Worm (Caenorhabditis elegans) whole organism, L2 larva: Measurements from ENCODE around the gene F54B11.4.

ENCODE experiments used
- C34F6.9 ChIP-seq: fragments of 150-350 bp; optimal IDR thresholded peaks from 2 replicates; lab custom pipeline; 2014; ENCODE audit warnings: missing biosample characterization, missing genetic modification characterization
- F13H6.1 ChIP-seq: sonication (generic microtip); optimal IDR thresholded peaks from 2 replicates; lab custom pipeline; 2016; ENCODE audit warnings: missing genetic modification characterization, missing compliant biosample characterization
- R02D3.7 ChIP-seq: fragments of 150-350 bp; optimal IDR thresholded peaks from 2 replicates; lab custom pipeline; 2014; ENCODE audit warnings: missing biosample characterization, missing genetic modification characterization
- ZK546.5 ChIP-seq: sonication (generic microtip); optimal IDR thresholded peaks from 2 replicates; lab custom pipeline; 2017; ENCODE audit warnings: missing biosample characterization, missing genetic modification characterization
- aly-2 ChIP-seq: fragments of 150-350 bp; optimal IDR thresholded peaks from 2 replicates; lab custom pipeline; 2014; ENCODE audit warnings: missing biosample characterization, missing genetic modification characterization
- crh-2 ChIP-seq: sonication (generic microtip); optimal IDR thresholded peaks from 2 replicates; lab custom pipeline; 2017; ENCODE audit warnings: missing biosample characterization, missing genetic modification characterization
- dmd-4 ChIP-seq: sonication (generic microtip); optimal IDR thresholded peaks from 2 replicates; lab custom pipeline; 2017; ENCODE audit warnings: missing biosample characterization, missing genetic modification characterization
- egl-27 ChIP-seq: sonication (generic microtip); optimal IDR thresholded peaks from 3 replicates; lab custom pipeline; 2017; ENCODE audit warnings: missing biosample characterization, missing genetic modification reagents, missing genetic modification characterization
- fos-1 ChIP-seq: fragments of 150-350 bp; optimal IDR thresholded peaks from 2 replicates; lab custom pipeline; 2014; ENCODE audit warnings: missing biosample characterization, missing genetic modification characterization
- gmeb-1 ChIP-seq: fragments of 150-350 bp; optimal IDR thresholded peaks from 2 replicates; lab custom pipeline; 2014; ENCODE audit warnings: missing biosample characterization, missing genetic modification characterization
- lin-11 ChIP-seq: fragments of 150-350 bp; sonication (generic microtip); optimal IDR thresholded peaks from 2 replicates; lab custom pipeline; 2014; ENCODE audit warnings: missing biosample characterization, missing genetic modification characterization, inconsistent platforms, mixed read lengths
- lsy-2 ChIP-seq, 2 experiments: fragments of 150-350 bp in 1 of 2; sonication (generic microtip) in 1 of 2; optimal IDR thresholded peaks; 2 replicates each; lab custom pipeline; 2014 to 2017; ENCODE audit warnings: missing biosample characterization in 2 of 2, missing genetic modification characterization in 2 of 2
- mab-5 ChIP-seq: fragments of 150-350 bp; optimal IDR thresholded peaks from 2 replicates; lab custom pipeline; 2014; ENCODE audit warnings: missing biosample characterization, missing genetic modification characterization
- mbf-1 ChIP-seq: sonication (generic microtip); optimal IDR thresholded peaks from 2 replicates; lab custom pipeline; 2017; ENCODE audit warnings: missing biosample characterization, missing genetic modification characterization
- mdl-1 ChIP-seq, 2 experiments: fragments of 150-350 bp in 1 of 2; sonication (generic microtip) in 1 of 2; optimal IDR thresholded peaks; 2 replicates each; lab custom pipeline; 2017; ENCODE audit warnings: missing biosample characterization in 2 of 2, missing genetic modification characterization in 2 of 2
- nhr-10 ChIP-seq: sonication (generic microtip); optimal IDR thresholded peaks from 2 replicates; lab custom pipeline; 2017; ENCODE audit warnings: missing biosample characterization, missing genetic modification characterization
- nhr-11 ChIP-seq: fragments of 150-350 bp; optimal IDR thresholded peaks from 2 replicates; lab custom pipeline; 2014; ENCODE audit warnings: missing biosample characterization, missing genetic modification characterization
- nhr-12 ChIP-seq: fragments of 150-350 bp; optimal IDR thresholded peaks from 2 replicates; lab custom pipeline; 2014; ENCODE audit warnings: missing biosample characterization, missing genetic modification characterization
- nhr-129 ChIP-seq: fragments of 150-350 bp; optimal IDR thresholded peaks from 2 replicates; lab custom pipeline; 2014; ENCODE audit warnings: missing biosample characterization, missing genetic modification characterization
- nhr-23 ChIP-seq: fragments of 150-350 bp; optimal IDR thresholded peaks from 2 replicates; lab custom pipeline; 2014; ENCODE audit warnings: missing biosample characterization, missing genetic modification reagents, missing genetic modification characterization
- nhr-237 ChIP-seq: fragments of 150-350 bp; optimal IDR thresholded peaks from 2 replicates; lab custom pipeline; 2014; ENCODE audit warnings: missing biosample characterization, missing genetic modification characterization
- nhr-25 ChIP-seq: fragments of 150-350 bp; sonication (generic microtip); optimal IDR thresholded peaks from 3 replicates; lab custom pipeline; 2014; ENCODE audit warnings: missing biosample characterization, missing genetic modification characterization
- nhr-6 ChIP-seq: fragments of 150-350 bp; optimal IDR thresholded peaks from 2 replicates; lab custom pipeline; 2014; ENCODE audit warnings: missing biosample characterization, missing genetic modification characterization
- nhr-77 ChIP-seq: fragments of 150-350 bp; optimal IDR thresholded peaks from 2 replicates; lab custom pipeline; 2014; ENCODE audit warnings: missing biosample characterization, missing genetic modification characterization
- sem-4 ChIP-seq: fragments of 150-350 bp; optimal IDR thresholded peaks from 2 replicates; lab custom pipeline; 2014; ENCODE audit warnings: missing biosample characterization, missing genetic modification reagents, missing genetic modification characterization
- sma-3 ChIP-seq: sonication (generic microtip); optimal IDR thresholded peaks from 2 replicates; lab custom pipeline; 2016; ENCODE audit warnings: missing genetic modification reagents, missing genetic modification characterization, missing compliant biosample characterization
- snpc-4 ChIP-seq: fragments of 150-350 bp; optimal IDR thresholded peaks from 2 replicates; lab custom pipeline; 2014; ENCODE audit warnings: missing biosample characterization, missing genetic modification characterization
- unc-55 ChIP-seq: fragments of 150-350 bp; sonication (generic microtip); optimal IDR thresholded peaks from 3 replicates; lab custom pipeline; 2014; ENCODE audit warnings: missing biosample characterization, missing genetic modification reagents, missing genetic modification characterization
- unc-62 ChIP-seq: fragments of 150-350 bp; optimal IDR thresholded peaks from 2 replicates; lab custom pipeline; 2014; ENCODE audit warnings: missing biosample characterization, missing genetic modification reagents, missing genetic modification characterization
- zag-1 ChIP-seq: fragments of 150-350 bp; optimal IDR thresholded peaks from 2 replicates; lab custom pipeline; 2014; ENCODE audit warnings: missing biosample characterization, missing genetic modification characterization
- ztf-1 ChIP-seq: fragments of 200-800 bp; sonication (Bioruptor generic); conservative IDR thresholded peaks from 2 replicates; pipeline ENCODE4 v1.3.6; 2022; ENCODE audit warnings: missing genetic modification characterization, missing compliant biosample characterization
- ztf-11 ChIP-seq: sonication (generic microtip); optimal IDR thresholded peaks from 2 replicates; lab custom pipeline; 2017; ENCODE audit warnings: missing biosample characterization, missing genetic modification characterization
- ztf-4 ChIP-seq: fragments of 150-350 bp; optimal IDR thresholded peaks from 2 replicates; lab custom pipeline; 2014; ENCODE audit warnings: missing biosample characterization, missing genetic modification characterization

Gene F54B11.4

ce11 chrX:13600136-13600535 is 7.7 kb downstream of the F54B11.4 start, which contains the start of gene F54B11.7:
Gene F54B11.7, plus strand, starts transcription at chrX:13600436.
- TF ChIP-seq lsy-2 (tag; optimal IDR thresholded peaks at IDR 0.05; lab: Kevin White, UChicago) = no peak
- no peak for TF ChIP-seq nhr-6 (tag; lab: Kevin White, UChicago)
- no peak for TF ChIP-seq unc-55 (GFP tag; lab: Kevin White, UChicago)
- no peak for TF ChIP-seq gmeb-1 (tag; lab: Kevin White, UChicago)
- TF ChIP-seq unc-62 (GFP tag; lab: Kevin White, UChicago) = no peak
- TF ChIP-seq snpc-4 = no peak
- TF ChIP-seq, all 48 proteins: peak for 0

ce11 chrX:13603826-13604225 is 11.4 kb downstream of the F54B11.4 start, which contains the start of gene F54B11.8:
Gene F54B11.8, minus strand, starts transcription at chrX:13603926.
- no peak for TF ChIP-seq nhr-10 (tag; lab: Kevin White, UChicago)
- no peak for TF ChIP-seq sem-4
- no peak for TF ChIP-seq ztf-1

- no peak for TF ChIP-seq dmd-4 (tag; lab: Kevin White, UChicago)
- no peak for TF ChIP-seq lin-11 (tag; lab: Kevin White, UChicago)
- no peak for TF ChIP-seq nhr-6 (tag; lab: Kevin White, UChicago)
- peak; percentile 59 for TF ChIP-seq nhr-129 (tag; lab: Kevin White, UChicago)
- TF ChIP-seq F13H6.1 = peak; percentile 43
Measured at ce11 chrX:13604946-13605617, 12.6 kb downstream of the F54B11.4 start, which contains the start of gene F54B11.9. Gene F54B11.9, plus strand, starts transcription at chrX:13605567.

ce11 chrX:13605854-13606253 is 13.4 kb downstream of the F54B11.4 start:
- TF ChIP-seq F13H6.1 (no peak), ztf-11 (tag; lab: Kevin White, UChicago) (no peak), mab-5 (tag; lab: Kevin White, UChicago) (no peak), snpc-4 (peak; percentile 26)

ce11 chrX:13610040-13610439 is 17.6 kb downstream of the F54B11.4 start:
- TF ChIP-seq gmeb-1 (tag; lab: Kevin White, UChicago) (no peak), nhr-11 (tag; lab: Kevin White, UChicago) (no peak), mab-5 (tag; lab: Kevin White, UChicago) (no peak), egl-27 (tag; lab: Kevin White, UChicago) (no peak), C34F6.9 (tag; lab: Kevin White, UChicago) (no peak), zag-1 (no peak), aly-2 (tag; lab: Kevin White, UChicago) (no peak)

DNA sequence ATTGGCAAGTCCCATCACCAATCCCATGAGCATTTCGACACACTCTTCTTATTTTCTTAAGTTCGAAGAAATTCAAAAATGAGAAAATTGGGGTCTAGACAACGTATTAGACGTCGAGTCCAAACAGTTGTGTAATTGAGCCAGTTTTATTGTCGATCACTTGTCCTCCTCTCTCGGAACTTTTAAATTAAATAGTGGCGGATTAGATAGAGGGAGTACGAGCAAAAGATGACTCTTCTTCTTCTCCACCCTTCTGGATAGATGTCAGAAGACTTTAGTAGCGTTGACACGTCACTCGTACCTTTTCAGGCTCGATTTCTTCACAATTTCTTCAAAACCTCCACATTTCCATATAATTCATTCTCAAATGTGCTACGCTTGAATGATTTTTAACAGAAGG is 22.7 kb downstream of the F54B11.4 start:
- TF ChIP-seq fos-1 (no peak), crh-2 (tag; lab: Kevin White, UChicago) (no peak), unc-55 (GFP tag; lab: Kevin White, UChicago) (no peak), mab-5 (tag; lab: Kevin White, UChicago) (no peak), C34F6.9 (tag; lab: Kevin White, UChicago) (no peak), lsy-2 (tag; optimal IDR thresholded peaks at IDR 0.05; lab: Kevin White, UChicago) (no peak), nhr-25 (tag; lab: Kevin White, UChicago) (no peak), ZK546.5 (tag; lab: Kevin White, UChicago) (no peak), R02D3.7 (tag; lab: Kevin White, UChicago) (no peak), sma-3 (GFP tag; lab: Kevin White, UChicago) (no peak), zag-1 (no peak), mdl-1 (tag; optimal IDR thresholded peaks at IDR 0.05; lab: Kevin White, UChicago) (no peak), ztf-11 (tag; lab: Kevin White, UChicago) (no peak), nhr-10 (tag; lab: Kevin White, UChicago) (no peak)

DNA sequence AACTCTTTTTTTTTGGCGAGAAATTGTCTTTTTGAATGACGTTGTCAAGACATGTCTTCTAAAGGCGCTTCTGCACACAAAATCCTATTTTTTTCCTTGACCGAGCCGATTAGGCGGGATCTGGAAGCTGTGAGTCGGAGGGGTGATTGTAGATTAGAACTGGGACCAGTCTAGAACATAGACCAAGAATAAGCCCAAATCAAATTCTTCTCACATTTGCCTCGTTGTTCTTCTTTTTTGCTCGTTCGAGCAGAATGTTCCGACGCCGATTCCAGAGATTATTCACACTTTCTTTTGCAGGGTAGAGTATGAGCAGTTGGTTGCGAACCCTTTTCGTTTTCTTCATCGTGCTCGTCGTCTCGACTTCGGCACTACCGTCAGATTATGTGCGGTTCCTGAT is 26.1 kb downstream of the F54B11.4 start, which contains the start of gene nlp-53:
Gene nlp-53, plus strand, starts transcription at position 301 of the 400 bp plus-strand sequence.
- TF ChIP-seq mbf-1 (tag; lab: Kevin White, UChicago) (no peak), nhr-23 (tag; lab: Kevin White, UChicago) (no peak), nhr-12 (tag; lab: Kevin White, UChicago) (no peak), nhr-237 (tag; lab: Kevin White, UChicago) (no peak), nhr-77 (no peak), ztf-4 (tag; lab: Kevin White, UChicago) (no peak), nhr-10 (tag; lab: Kevin White, UChicago) (no peak), aly-2 (tag; lab: Kevin White, UChicago) (no peak), unc-55 (GFP tag; lab: Kevin White, UChicago) (no peak), lin-11 (tag; lab: Kevin White, UChicago) (no peak), snpc-4 (no peak)
